Fruit fly (Drosophila melanogaster) whole organism, embryonic: ENCODE measurements around the gene CG12661.

ENCODE experiments used
- Abd-B ChIP-seq: fragments of 200-800 bp; sonication (Bioruptor generic); optimal IDR thresholded peaks from 2 replicates; lab custom pipeline; 2018; ENCODE audit warnings: missing biosample characterization, mild to moderate bottlenecking, missing genetic modification characterization, moderate library complexity
- Atf-2 ChIP-seq: fragments of 200-800 bp; sonication (Bioruptor generic); optimal IDR thresholded peaks from 2 replicates; lab custom pipeline; 2016; ENCODE audit warnings: missing biosample characterization, missing genetic modification characterization
- CG1024 ChIP-seq: fragments of 200-800 bp; sonication (Bioruptor generic); IDR thresholded peaks from 2 replicates; pipeline ENCODE4 v1.3.6; 2022; ENCODE audit warnings: missing biosample characterization, missing genetic modification characterization
- CG10366 ChIP-seq: fragments of 200-800 bp; sonication (Bioruptor generic); IDR thresholded peaks from 2 replicates; pipeline ENCODE4 v1.3.6; 2022; ENCODE audit warnings: missing biosample characterization, missing genetic modification characterization
- CG11085 ChIP-seq: fragments of 200-800 bp; sonication (Bioruptor generic); IDR thresholded peaks from 2 replicates; pipeline ENCODE4 v1.3.6; 2022; ENCODE audit warnings: missing biosample characterization, missing genetic modification characterization
- CG11093 ChIP-seq: fragments of 200-800 bp; sonication (Bioruptor generic); IDR thresholded peaks from 3 replicates; pipeline ENCODE4 v1.3.6; 2022; ENCODE audit warnings: missing biosample characterization, missing genetic modification characterization
- CG11723 ChIP-seq: fragments of 200-800 bp; sonication (Bioruptor generic); optimal IDR thresholded peaks from 2 replicates; lab custom pipeline; 2017; ENCODE audit warnings: missing biosample characterization, mild to moderate bottlenecking, missing genetic modification characterization
- CG12391 ChIP-seq: fragments of 200-800 bp; sonication (Bioruptor generic); optimal IDR thresholded peaks from 3 replicates; lab custom pipeline; 2018; ENCODE audit warnings: missing biosample characterization, mild to moderate bottlenecking, missing genetic modification characterization, moderate library complexity
- CG15514 ChIP-seq: fragments of 200-800 bp; sonication (Bioruptor generic); optimal IDR thresholded peaks from 3 replicates; lab custom pipeline; 2017; ENCODE audit warnings: missing biosample characterization, missing genetic modification characterization, mild to moderate bottlenecking, moderate library complexity, missing genetic modification reagents
- CG17612 ChIP-seq: fragments of 200-800 bp; sonication (Bioruptor generic); IDR thresholded peaks from 2 replicates; pipeline ENCODE4 v1.3.6; 2022; ENCODE audit warnings: missing biosample characterization, missing genetic modification characterization
- CG32772 ChIP-seq: fragments of 200-800 bp; sonication (Bioruptor generic); IDR thresholded peaks from 2 replicates; pipeline ENCODE4 v1.3.6; 2022; ENCODE audit warnings: missing biosample characterization, missing genetic modification characterization
- CG34422 ChIP-seq: fragments of 200-800 bp; sonication (Bioruptor generic); IDR thresholded peaks from 3 replicates; pipeline ENCODE4 v1.3.6; 2022; ENCODE audit warnings: missing biosample characterization, missing genetic modification characterization
- CG4854 ChIP-seq: fragments of 200-800 bp; sonication (Bioruptor generic); optimal IDR thresholded peaks from 2 replicates; lab custom pipeline; 2016; ENCODE audit warnings: missing biosample characterization, missing genetic modification characterization, inconsistent platforms
- CG5180 ChIP-seq: fragments of 200-800 bp; sonication (Bioruptor generic); optimal IDR thresholded peaks from 3 replicates; lab custom pipeline; 2017; ENCODE audit warnings: missing biosample characterization, missing genetic modification characterization, mild to moderate bottlenecking, moderate library complexity, missing genetic modification reagents
- CG6272 ChIP-seq: fragments of 200-800 bp; sonication (Bioruptor generic); IDR thresholded peaks from 2 replicates; pipeline ENCODE4 v1.3.6; 2022; ENCODE audit warnings: missing biosample characterization, missing genetic modification characterization
- CG9609 ChIP-seq: fragments of 200-800 bp; sonication (Bioruptor generic); optimal IDR thresholded peaks from 3 replicates; lab custom pipeline; 2016; ENCODE audit warnings: missing biosample characterization, missing genetic modification characterization
- Dbx ChIP-seq: fragments of 200-800 bp; sonication (Bioruptor generic); IDR thresholded peaks from 3 replicates; pipeline ENCODE4 v1.3.6; 2022; ENCODE audit warnings: missing biosample characterization, missing genetic modification characterization
- H2.0 ChIP-seq: fragments of 200-800 bp; sonication (Bioruptor generic); IDR thresholded peaks from 2 replicates; pipeline ENCODE4 v1.3.6; 2022; ENCODE audit warnings: missing biosample characterization, missing genetic modification characterization
- Meics ChIP-seq: fragments of 200-800 bp; sonication (Bioruptor generic); optimal IDR thresholded peaks from 2 replicates; lab custom pipeline; 2017; ENCODE audit warnings: missing biosample characterization, mild to moderate bottlenecking, missing genetic modification characterization
- Oaz ChIP-seq: fragments of 200-800 bp; sonication (Bioruptor generic); IDR thresholded peaks from 2 replicates; pipeline ENCODE4 v1.3.6; 2022; ENCODE audit warnings: missing biosample characterization, missing genetic modification characterization
- Sox102F ChIP-seq: fragments of 200-800 bp; sonication (Bioruptor generic); optimal IDR thresholded peaks from 2 replicates; lab custom pipeline; 2018; ENCODE audit warnings: missing biosample characterization, mild to moderate bottlenecking, missing genetic modification characterization, moderate library complexity
- Xbp1 ChIP-seq: fragments of 200-800 bp; sonication (Bioruptor generic); optimal IDR thresholded peaks from 3 replicates; lab custom pipeline; 2016; ENCODE audit warnings: missing biosample characterization, mild to moderate bottlenecking, missing genetic modification characterization
- amos ChIP-seq: fragments of 200-800 bp; sonication (Bioruptor generic); IDR thresholded peaks from 2 replicates; pipeline ENCODE4 v1.3.6; 2022; ENCODE audit warnings: missing biosample characterization, missing genetic modification characterization; ENCODE audit not compliant: partially characterized antibody
- bab2 ChIP-seq: fragments of 200-800 bp; sonication (Bioruptor generic); optimal IDR thresholded peaks from 2 replicates; lab custom pipeline; 2016; ENCODE audit warnings: missing biosample characterization, missing genetic modification characterization
- bbx ChIP-seq: fragments of 200-800 bp; sonication (Bioruptor generic); IDR thresholded peaks from 2 replicates; pipeline ENCODE4 v1.3.6; 2022; ENCODE audit warnings: missing biosample characterization, missing genetic modification characterization; ENCODE audit not compliant: partially characterized antibody
- cato ChIP-seq: fragments of 200-800 bp; sonication (Bioruptor generic); optimal IDR thresholded peaks from 2 replicates; lab custom pipeline; 2016; ENCODE audit warnings: missing biosample characterization, missing genetic modification characterization, borderline replicate concordance
- caup ChIP-seq: fragments of 200-800 bp; sonication (Bioruptor generic); optimal IDR thresholded peaks from 3 replicates; lab custom pipeline; 2017; ENCODE audit warnings: missing biosample characterization, mild to moderate bottlenecking, missing genetic modification characterization, moderate library complexity; ENCODE audit not compliant: severe bottlenecking
- cg ChIP-seq: fragments of 200-800 bp; sonication (Bioruptor generic); optimal IDR thresholded peaks from 3 replicates; lab custom pipeline; 2019; ENCODE audit warnings: missing biosample characterization, mild to moderate bottlenecking, missing genetic modification characterization, moderate library complexity
- dati ChIP-seq: fragments of 200-800 bp; sonication (Bioruptor generic); IDR thresholded peaks from 2 replicates; pipeline ENCODE4 v1.3.6; 2022; ENCODE audit warnings: missing biosample characterization, missing genetic modification characterization
- dmrt99B ChIP-seq: fragments of 200-800 bp; sonication (Bioruptor generic); optimal IDR thresholded peaks from 2 replicates; lab custom pipeline; 2018; ENCODE audit warnings: missing biosample characterization, mild to moderate bottlenecking, missing genetic modification characterization, moderate library complexity
- gem ChIP-seq: fragments of 200-800 bp; sonication (Bioruptor generic); optimal IDR thresholded peaks from 2 replicates; lab custom pipeline; 2019; ENCODE audit warnings: missing biosample characterization, mild to moderate bottlenecking, missing genetic modification characterization, moderate library complexity
- grn ChIP-seq: fragments of 200-800 bp; sonication (Bioruptor generic); optimal IDR thresholded peaks from 3 replicates; lab custom pipeline; 2017; ENCODE audit warnings: missing biosample characterization, missing genetic modification characterization
- gsb-n ChIP-seq: fragments of 200-800 bp; sonication (Bioruptor generic); optimal IDR thresholded peaks from 3 replicates; lab custom pipeline; 2018; ENCODE audit warnings: missing biosample characterization, mild to moderate bottlenecking, missing genetic modification characterization
- her ChIP-seq: fragments of 200-800 bp; sonication (Bioruptor generic); optimal IDR thresholded peaks from 2 replicates; lab custom pipeline; 2016; ENCODE audit warnings: missing biosample characterization, missing genetic modification characterization
- insv ChIP-seq, 2 experiments: fragments of 200-800 bp; sonication (Bioruptor generic); optimal IDR thresholded peaks; 3 replicates each; lab custom pipeline; 2016 to 2018; ENCODE audit warnings: missing biosample characterization in 2 of 2, missing genetic modification characterization in 2 of 2
- inv ChIP-seq: fragments of 200-800 bp; sonication (Bioruptor generic); IDR thresholded peaks from 2 replicates; pipeline ENCODE4 v1.3.6; 2022; ENCODE audit warnings: missing biosample characterization, missing genetic modification characterization; ENCODE audit not compliant: partially characterized antibody
- kni ChIP-seq: fragments of 200-800 bp; sonication (Bioruptor generic); optimal IDR thresholded peaks from 3 replicates; lab custom pipeline; 2017; ENCODE audit warnings: mild to moderate bottlenecking, missing biosample characterization, missing genetic modification reagents, missing genetic modification characterization
- lilli ChIP-seq: fragments of 200-800 bp; sonication (Bioruptor generic); optimal IDR thresholded peaks from 3 replicates; lab custom pipeline; 2016; ENCODE audit warnings: missing biosample characterization, missing genetic modification characterization
- luna ChIP-seq: fragments of 200-800 bp; sonication (Bioruptor generic); optimal IDR thresholded peaks from 2 replicates; lab custom pipeline; 2016; ENCODE audit warnings: missing biosample characterization, missing genetic modification characterization
- pnt ChIP-seq: fragments of 200-800 bp; sonication (Bioruptor generic); optimal IDR thresholded peaks from 3 replicates; lab custom pipeline; 2016; ENCODE audit warnings: missing biosample characterization, missing genetic modification characterization
- salm ChIP-seq: fragments of 200-800 bp; sonication (Bioruptor generic); optimal IDR thresholded peaks from 2 replicates; lab custom pipeline; 2018; ENCODE audit warnings: missing biosample characterization, mild to moderate bottlenecking, missing genetic modification characterization
- seq ChIP-seq: fragments of 200-800 bp; sonication (Bioruptor generic); IDR thresholded peaks from 2 replicates; pipeline ENCODE4 v1.3.6; 2022; ENCODE audit warnings: missing biosample characterization, missing genetic modification characterization
- so ChIP-seq: fragments of 200-800 bp; sonication (Bioruptor generic); IDR thresholded peaks from 3 replicates; pipeline ENCODE4 v1.3.6; 2022; ENCODE audit warnings: missing biosample characterization, missing genetic modification characterization
- stwl ChIP-seq: fragments of 200-800 bp; sonication (Bioruptor generic); optimal IDR thresholded peaks from 3 replicates; lab custom pipeline; 2018; ENCODE audit warnings: missing biosample characterization, mild to moderate bottlenecking, missing genetic modification characterization, moderate library complexity
- sug ChIP-seq: fragments of 200-800 bp; optimal IDR thresholded peaks from 2 replicates; lab custom pipeline; 2019; ENCODE audit warnings: missing biosample characterization, mild to moderate bottlenecking, missing genetic modification characterization, moderate library complexity
- trh ChIP-seq: fragments of 200-800 bp; sonication (Bioruptor generic); optimal IDR thresholded peaks from 2 replicates; lab custom pipeline; 2016; ENCODE audit warnings: missing biosample characterization, missing genetic modification characterization
- unc-4 ChIP-seq: fragments of 200-800 bp; sonication (Bioruptor generic); IDR thresholded peaks from 2 replicates; pipeline ENCODE4 v1.3.6; 2022; ENCODE audit warnings: missing biosample characterization, missing genetic modification characterization; ENCODE audit not compliant: partially characterized antibody
- z ChIP-seq: fragments of 200-800 bp; sonication (Bioruptor generic); IDR thresholded peaks from 3 replicates; pipeline ENCODE4 v1.3.6; 2022; ENCODE audit warnings: missing biosample characterization, missing genetic modification characterization
- zfh1 ChIP-seq: fragments of 200-800 bp; sonication (Bioruptor generic); IDR thresholded peaks from 3 replicates; pipeline ENCODE4 v1.3.6; 2022; ENCODE audit warnings: missing biosample characterization, missing genetic modification characterization

CG12661 gene

DNA sequence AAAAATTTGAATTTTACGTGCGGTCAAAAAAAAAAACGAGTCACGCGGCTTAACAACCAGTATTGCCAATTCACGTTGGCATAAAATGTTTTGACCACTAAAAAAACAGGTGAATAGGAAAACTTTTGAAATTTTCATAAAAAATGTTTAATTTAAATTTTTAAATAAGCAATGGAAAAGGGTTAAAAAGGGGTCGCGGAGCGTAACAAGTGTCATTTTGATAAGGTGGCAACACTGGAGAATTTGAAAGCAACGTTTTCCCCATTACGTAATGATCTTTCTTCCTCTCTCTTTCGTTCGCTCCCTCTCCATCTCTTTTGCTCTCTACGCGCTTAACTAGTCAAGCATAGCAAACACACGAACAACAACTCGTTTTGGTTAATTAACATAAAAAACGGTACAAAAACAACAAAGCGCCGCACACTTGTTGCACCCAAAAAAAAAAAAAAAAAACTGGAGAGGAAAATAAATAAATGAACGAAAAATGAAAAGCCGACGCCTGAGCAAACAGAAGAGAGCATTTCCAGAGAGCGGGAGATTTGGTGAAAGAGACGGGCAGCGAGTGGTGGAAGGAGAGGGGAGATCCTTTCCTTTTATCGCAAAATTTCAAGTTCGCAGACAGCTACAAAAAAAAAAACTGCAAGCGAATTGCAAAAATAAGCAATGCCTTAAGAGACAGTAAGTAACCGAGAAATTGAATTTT lies 29.0 kb downstream of the CG12661 start (continued):
- TF ChIP-seq CG15514 (GFP tag; lab: Kevin White, UChicago) (peak; percentile 55), CG9609 (GFP tag; lab: Kevin White, UChicago) (peak; percentile 45), CG11723 (GFP tag; lab: Kevin White, UChicago) (peak; percentile 56), inv (no peak), her (GFP tag; lab: Kevin White, UChicago) (peak; percentile 18), Abd-B (GFP tag; lab: Kevin White, UChicago) (peak; percentile 59), stwl (tag; lab: Kevin White, UChicago) (peak; percentile 36), insv (GFP tag; optimal IDR thresholded peaks at IDR 0.05; lab: Kevin White, UChicago) (no peak), dmrt99B (tag; lab: Kevin White, UChicago) (peak; percentile 90), CG10366 (GFP tag; lab: Robert Waterston, UW) (peak; percentile 73), caup (GFP tag; lab: Kevin White, UChicago) (peak; percentile 64), Meics (GFP tag; lab: Kevin White, UChicago) (peak; percentile 66), salm (peak; percentile 77), Sox102F (GFP tag; lab: Kevin White, UChicago) (peak; percentile 92), CG6272 (0 out of 2 replicates have a peak, but pooled peaks have one; percentile 43), lilli (GFP tag; lab: Kevin White, UChicago) (peak; percentile 74), pnt (peak; percentile 45), so (peak; percentile 62; the same call in 2 of the 3 replicates), dati (GFP tag; lab: Robert Waterston, UW) (0 out of 2 replicates have a peak, but pooled peaks have one; percentile 52), amos (GFP tag; lab: Robert Waterston, UW) (no peak), cg (GFP tag; lab: Kevin White, UChicago) (no peak), kni (GFP tag; lab: Kevin White, UChicago) (peak; percentile 71), zfh1 (peak; percentile 85), grn (peak; percentile 10), CG34422 (GFP tag; lab: Robert Waterston, UW) (peak; percentile 58; the same call in 1 of the 3 replicates), luna (GFP tag; lab: Kevin White, UChicago) (no peak), sug (peak; percentile 49), CG5180 (GFP tag; lab: Kevin White, UChicago) (peak; percentile 72), gsb-n (peak; percentile 89), Atf-2 (GFP tag; lab: Kevin White, UChicago) (peak; percentile 38), cato (GFP tag; lab: Kevin White, UChicago) (no peak), gem (tag; lab: Kevin White, UChicago) (peak; percentile 88), bbx (no peak), CG4854 (GFP tag; lab: Kevin White, UChicago) (no peak), z (GFP tag; lab: Robert Waterston, UW) (peak; percentile 62; the same call in 1 of the 3 replicates), Oaz (GFP tag; lab: Robert Waterston, UW) (peak; percentile 21; the same call in 1 of the 2 replicates), bab2 (GFP tag; lab: Kevin White, UChicago) (peak; percentile 58), CG17612 (GFP tag; lab: Robert Waterston, UW) (no peak), Xbp1 (GFP tag; lab: Kevin White, UChicago) (peak; percentile 76), CG12391 (tag; lab: Kevin White, UChicago) (peak; percentile 83), CG1024 (GFP tag; lab: Robert Waterston, UW) (peak; percentile 64), H2.0 (GFP tag; lab: Robert Waterston, UW) (peak; percentile 63), CG11093 (GFP tag; lab: Robert Waterston, UW) (peak; percentile 69; the same call in 2 of the 3 replicates), unc-4 (GFP tag; lab: Robert Waterston, UW) (no peak), seq (GFP tag; lab: Robert Waterston, UW) (peak; percentile 68), CG32772 (GFP tag; lab: Robert Waterston, UW) (peak; percentile 78), Dbx (GFP tag; lab: Robert Waterston, UW) (peak; percentile 57; the same call in 1 of the 3 replicates), CG11085 (GFP tag; lab: Robert Waterston, UW) (no peak), trh (GFP tag; lab: Kevin White, UChicago) (peak; percentile 38)
